Worm (Caenorhabditis elegans) whole organism, midembryonic: ENCODE measurements around the gene srg-10.

ENCODE experiments used
- T22C8.4 ChIP-seq: fragments of 200-800 bp; sonication (Bioruptor generic); IDR thresholded peaks from 2 replicates; pipeline ENCODE4 v1.3.6; 2022; ENCODE audit warnings: missing genetic modification characterization, missing compliant biosample characterization
- cog-1 ChIP-seq: sonication (generic microtip); optimal IDR thresholded peaks from 2 replicates; lab custom pipeline; 2016; ENCODE audit warnings: missing genetic modification characterization, missing compliant biosample characterization
- flt-1 ChIP-seq: fragments of 200-800 bp; sonication (Bioruptor generic); IDR thresholded peaks from 2 replicates; pipeline ENCODE4 v1.3.6; 2022; ENCODE audit warnings: missing genetic modification characterization, missing compliant biosample characterization
- klf-2 ChIP-seq: fragments of 200-800 bp; sonication (Bioruptor generic); conservative IDR thresholded peaks from 2 replicates; pipeline ENCODE4 v1.3.6; 2022; ENCODE audit warnings: missing genetic modification reagents, missing genetic modification characterization, missing compliant biosample characterization
- med-1 ChIP-seq: sonication (generic microtip); optimal IDR thresholded peaks from 2 replicates; lab custom pipeline; 2017; ENCODE audit warnings: missing genetic modification characterization, mild to moderate bottlenecking, missing compliant biosample characterization, antibody characterized with exemption, missing genetic modification reagents; ENCODE audit not compliant: insufficient read depth
- ref-1 ChIP-seq: fragments of 200-800 bp; sonication (Bioruptor generic); conservative IDR thresholded peaks from 2 replicates; pipeline ENCODE4 v1.3.6; 2022; ENCODE audit warnings: missing genetic modification reagents, missing genetic modification characterization, missing compliant biosample characterization
- tab-1 ChIP-seq: fragments of 200-800 bp; sonication (Bioruptor generic); IDR thresholded peaks from 2 replicates; pipeline ENCODE4 v1.3.6; 2022; ENCODE audit warnings: missing genetic modification characterization, missing compliant biosample characterization
- ztf-23 ChIP-seq: fragments of 200-800 bp; sonication (Bioruptor generic); IDR thresholded peaks from 2 replicates; pipeline ENCODE4 v1.3.6; 2022; ENCODE audit warnings: missing genetic modification reagents, missing genetic modification characterization, missing compliant biosample characterization
- ztf-29 ChIP-seq: fragments of 200-800 bp; sonication (Bioruptor generic); IDR thresholded peaks from 2 replicates; pipeline ENCODE4 v1.3.6; 2022; ENCODE audit warnings: missing genetic modification reagents, missing genetic modification characterization, missing compliant biosample characterization

The srg-10 gene

ce11 chrIII:4697819-4698218, 20.3 kb downstream of the srg-10 start, which contains the start of gene dnj-18:
dnj-18 (plus strand) TSS chrIII:4698119.
- TF ChIP-seq ztf-29 (GFP tag; lab: Robert Waterston, UW) (no peak), klf-2 (GFP tag; lab: Robert Waterston, UW) (no peak), T22C8.4 (GFP tag; lab: Robert Waterston, UW) (no peak), cog-1 (tag; lab: Kevin White, UChicago) (no peak), ref-1 (GFP tag; lab: Robert Waterston, UW) (no peak), med-1 (GFP tag; lab: Kevin White, UChicago) (no peak), flt-1 (GFP tag; lab: Robert Waterston, UW) (no peak), tab-1 (GFP tag; lab: Robert Waterston, UW) (no peak), ztf-23 (GFP tag; lab: Robert Waterston, UW) (no peak)

ce11 chrIII:4699922-4700321, 22.4 kb downstream of the srg-10 start, which contains the start of gene sel-13:
sel-13 (minus strand) TSS chrIII:4700224.
- no peak for TF ChIP-seq ztf-29 (GFP tag; lab: Robert Waterston, UW)

DNA sequence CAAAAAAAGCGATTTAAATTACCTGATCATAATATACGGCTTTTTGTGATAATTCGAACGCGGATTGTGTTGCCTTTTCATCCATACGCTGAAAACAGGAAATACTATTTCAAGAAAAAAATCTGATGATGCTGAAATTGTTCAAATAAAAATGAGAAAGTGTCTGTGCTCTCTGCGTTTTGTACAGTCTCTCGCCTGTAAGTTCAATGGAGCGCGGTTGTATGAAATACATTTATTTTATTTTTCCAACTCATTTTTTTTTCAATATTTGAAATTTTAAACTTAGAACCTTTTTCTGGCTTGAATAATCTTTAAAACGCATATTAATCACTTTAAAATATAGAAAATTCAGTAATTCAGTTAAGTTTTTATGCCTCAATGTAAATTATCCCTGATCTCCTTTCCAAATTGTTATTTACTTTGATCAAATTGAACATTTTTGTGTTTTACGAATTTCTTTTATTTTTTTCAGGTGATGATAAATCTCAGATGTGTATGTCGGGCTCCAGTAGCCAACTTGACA, 26.4 kb downstream of the srg-10 start, which contains the start of the genes clp-2 and mrpl-16:
Gene clp-2 (minus strand): TSS at position 94 of the 523 bp plus-strand sequence.
Gene mrpl-16 (plus strand): TSS at position 473 of the 523 bp plus-strand sequence.
- TF ChIP-seq klf-2 (GFP tag; lab: Robert Waterston, UW) (no peak), flt-1 (GFP tag; lab: Robert Waterston, UW) (no peak)

DNA sequence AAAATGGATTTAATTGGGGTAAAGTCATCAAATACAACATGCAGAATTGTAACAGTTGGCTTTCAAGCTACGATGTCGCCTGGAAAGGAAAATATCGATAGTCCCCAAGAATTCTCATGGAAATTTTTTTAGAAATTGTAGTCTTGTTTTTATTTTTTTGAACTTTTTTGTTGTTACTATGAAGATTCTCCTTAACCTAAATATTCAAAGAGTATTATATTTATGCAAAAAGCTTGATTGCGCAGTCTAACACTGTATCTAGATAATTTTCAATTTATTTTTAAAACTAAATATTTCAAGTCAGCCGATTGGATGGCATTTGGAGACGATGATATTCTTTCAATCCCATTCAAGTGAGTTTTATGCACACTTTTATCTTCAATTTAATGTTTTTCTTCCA, 27.6 kb downstream of the srg-10 start, which contains the start of gene pgap-2:
Gene pgap-2 (plus strand): TSS at position 301 of the 400 bp plus-strand sequence.
- TF ChIP-seq med-1 (GFP tag; lab: Kevin White, UChicago), result no peak

- TF ChIP-seq ztf-23 (GFP tag; lab: Robert Waterston, UW) (no peak), med-1 (GFP tag; lab: Kevin White, UChicago) (no peak), klf-2 (GFP tag; lab: Robert Waterston, UW) (no peak), flt-1 (GFP tag; lab: Robert Waterston, UW) (no peak), ref-1 (GFP tag; lab: Robert Waterston, UW) (no peak), cog-1 (tag; lab: Kevin White, UChicago) (no peak), ztf-29 (GFP tag; lab: Robert Waterston, UW) (no peak)
These were observed 29.1 kb downstream of the srg-10 start, which contains the start of gene T04A8.13 for ce11 chrIII:4706678-4707077. T04A8.13 (plus strand) TSS chrIII:4706978.

- TF ChIP-seq klf-2 (GFP tag; lab: Robert Waterston, UW) (no peak), ztf-29 (GFP tag; lab: Robert Waterston, UW) (no peak), med-1 (GFP tag; lab: Kevin White, UChicago) (no peak), ref-1 (GFP tag; lab: Robert Waterston, UW) (no peak), tab-1 (GFP tag; lab: Robert Waterston, UW) (no peak), cog-1 (tag; lab: Kevin White, UChicago) (no peak), flt-1 (GFP tag; lab: Robert Waterston, UW) (no peak), T22C8.4 (GFP tag; lab: Robert Waterston, UW) (no peak), ztf-23 (GFP tag; lab: Robert Waterston, UW) (no peak)
These were observed 31.3 kb downstream of the srg-10 start, which contains the start of gene T04A8.18 for ce11 chrIII:4708909-4709308. T04A8.18 (plus strand) TSS chrIII:4709209.

ce11 chrIII:4715088-4715487, 37.5 kb downstream of the srg-10 start, which contains the start of gene him-18:
him-18 (minus strand) TSS chrIII:4715188.
- TF ChIP-seq ref-1 (GFP tag; lab: Robert Waterston, UW) (no peak), klf-2 (GFP tag; lab: Robert Waterston, UW) (no peak)

- no peak for TF ChIP-seq ref-1 (GFP tag; lab: Robert Waterston, UW)
- 0 out of 2 replicates have a peak, but pooled peaks have one; percentile 45 for TF ChIP-seq flt-1 (GFP tag; lab: Robert Waterston, UW)
These were observed 43.2 kb downstream of the srg-10 start, which contains the start of gene emb-5 for ce11 chrIII:4720620-4721227. emb-5 (minus strand) TSS chrIII:4720670.

ce11 chrIII:4721750-4722149, 44.2 kb downstream of the srg-10 start, which contains the start of gene acy-1:
acy-1 (plus strand) TSS chrIII:4722095.
- TF ChIP-seq tab-1 (GFP tag; lab: Robert Waterston, UW), result no peak
- peak; percentile 25 for TF ChIP-seq cog-1 (tag; lab: Kevin White, UChicago)
- TF ChIP-seq med-1 (GFP tag; lab: Kevin White, UChicago), result no peak

DNA sequence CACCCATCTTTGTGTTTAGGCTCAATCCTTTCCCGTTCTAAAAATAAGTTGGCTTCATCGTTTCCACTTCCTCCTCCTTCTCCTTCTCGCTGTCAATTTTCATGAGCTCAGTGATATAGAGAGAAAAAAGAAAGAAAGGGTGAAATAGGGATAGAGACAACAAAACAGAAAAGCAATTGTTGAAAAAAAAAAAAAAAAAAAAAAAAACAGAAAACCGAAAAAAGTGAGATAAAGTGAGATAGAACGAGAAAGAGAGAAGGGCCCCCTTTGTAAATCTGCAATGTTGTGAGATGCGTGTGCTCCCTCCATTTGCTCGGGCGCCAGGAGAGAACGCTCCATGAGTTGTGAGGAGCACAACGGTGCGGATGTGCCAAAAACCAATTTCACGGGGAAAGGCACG, 46.4 kb downstream of the srg-10 start:
- TF ChIP-seq flt-1 (GFP tag; lab: Robert Waterston, UW) (0 out of 2 replicates have a peak, but pooled peaks have one; percentile 44), ref-1 (GFP tag; lab: Robert Waterston, UW) (no peak)
